Worm (Caenorhabditis elegans): Measurements from ENCODE around the gene ttbk-5.

- TF ChIP-seq ztf-11 (tag; optimal IDR thresholded peaks at IDR 0.05) (no peak), sem-4 (tag; optimal IDR thresholded peaks at IDR 0.05) (no peak), elt-3 (tag; optimal IDR thresholded peaks at IDR 0.05) (no peak), aly-2 (tag; optimal IDR thresholded peaks at IDR 0.05) (no peak), lin-13 (GFP tag; optimal IDR thresholded peaks at IDR 0.05) (no peak), skn-1 (tag; optimal IDR thresholded peaks at IDR 0.05) (no peak), unc-62 (GFP tag; optimal IDR thresholded peaks at IDR 0.05) (no peak), nhr-11 (tag; optimal IDR thresholded peaks at IDR 0.05) (no peak)
Measured at ce11 chrIV:10059175-10059574, 31.3 kb upstream of the ttbk-5 start.
